Worm (Caenorhabditis elegans) whole organism, L2 larva: ENCODE results near the gene Y46G5A.14.

Experiments
- F13H6.1 ChIP-seq: sonication (generic microtip); optimal IDR thresholded peaks from 2 replicates; lab custom pipeline; 2016; ENCODE audit warnings: missing genetic modification characterization, missing compliant biosample characterization
- R02D3.7 ChIP-seq: fragments of 150-350 bp; optimal IDR thresholded peaks from 2 replicates; lab custom pipeline; 2014; ENCODE audit warnings: missing biosample characterization, missing genetic modification characterization
- ZK546.5 ChIP-seq: sonication (generic microtip); optimal IDR thresholded peaks from 2 replicates; lab custom pipeline; 2017; ENCODE audit warnings: missing biosample characterization, missing genetic modification characterization
- alr-1 ChIP-seq: fragments of 150-350 bp; optimal IDR thresholded peaks from 2 replicates; lab custom pipeline; 2014; ENCODE audit warnings: missing biosample characterization, missing genetic modification characterization
- aly-2 ChIP-seq: fragments of 150-350 bp; optimal IDR thresholded peaks from 2 replicates; lab custom pipeline; 2014; ENCODE audit warnings: missing biosample characterization, missing genetic modification characterization
- ama-1 ChIP-seq: fragments of 150-350 bp; optimal IDR thresholded peaks from 2 replicates; lab custom pipeline; 2018; ENCODE audit warnings: inconsistent platforms
- blmp-1 ChIP-seq: sonication (generic microtip); optimal IDR thresholded peaks from 2 replicates; lab custom pipeline; 2017; ENCODE audit warnings: missing genetic modification characterization, mild to moderate bottlenecking, missing compliant biosample characterization, antibody characterized with exemption, moderate library complexity; ENCODE audit not compliant: insufficient read depth
- ceh-16 ChIP-seq: fragments of 150-350 bp; optimal IDR thresholded peaks from 2 replicates; lab custom pipeline; 2014; ENCODE audit warnings: missing biosample characterization, missing genetic modification characterization
- ceh-82 ChIP-seq: fragments of 150-350 bp; optimal IDR thresholded peaks from 2 replicates; lab custom pipeline; 2014; ENCODE audit warnings: missing biosample characterization, missing genetic modification characterization
- crh-2 ChIP-seq: sonication (generic microtip); optimal IDR thresholded peaks from 2 replicates; lab custom pipeline; 2017; ENCODE audit warnings: missing biosample characterization, missing genetic modification characterization
- dmd-4 ChIP-seq: sonication (generic microtip); optimal IDR thresholded peaks from 2 replicates; lab custom pipeline; 2017; ENCODE audit warnings: missing biosample characterization, missing genetic modification characterization
- egl-27 ChIP-seq: sonication (generic microtip); optimal IDR thresholded peaks from 3 replicates; lab custom pipeline; 2017; ENCODE audit warnings: missing biosample characterization, missing genetic modification reagents, missing genetic modification characterization
- elt-1 ChIP-seq: fragments of 150-350 bp; optimal IDR thresholded peaks from 2 replicates; lab custom pipeline; 2014; ENCODE audit warnings: missing biosample characterization, missing genetic modification characterization
- elt-3 ChIP-seq: sonication (generic microtip); optimal IDR thresholded peaks from 2 replicates; lab custom pipeline; 2017; ENCODE audit warnings: missing biosample characterization, missing genetic modification characterization
- lin-13 ChIP-seq: fragments of 150-350 bp; optimal IDR thresholded peaks from 2 replicates; lab custom pipeline; 2014; ENCODE audit warnings: missing biosample characterization, missing genetic modification reagents, missing genetic modification characterization
- lsy-2 ChIP-seq, 2 experiments: fragments of 150-350 bp in 1 of 2; sonication (generic microtip) in 1 of 2; optimal IDR thresholded peaks; 2 replicates each; lab custom pipeline; 2014 to 2017; ENCODE audit warnings: missing biosample characterization in 2 of 2, missing genetic modification characterization in 2 of 2
- mab-5 ChIP-seq: fragments of 150-350 bp; optimal IDR thresholded peaks from 2 replicates; lab custom pipeline; 2014; ENCODE audit warnings: missing biosample characterization, missing genetic modification characterization
- mbf-1 ChIP-seq: sonication (generic microtip); optimal IDR thresholded peaks from 2 replicates; lab custom pipeline; 2017; ENCODE audit warnings: missing biosample characterization, missing genetic modification characterization
- mdl-1 ChIP-seq, 2 experiments: fragments of 150-350 bp in 1 of 2; sonication (generic microtip) in 1 of 2; optimal IDR thresholded peaks; 2 replicates each; lab custom pipeline; 2017; ENCODE audit warnings: missing biosample characterization in 2 of 2, missing genetic modification characterization in 2 of 2
- nhr-10 ChIP-seq: sonication (generic microtip); optimal IDR thresholded peaks from 2 replicates; lab custom pipeline; 2017; ENCODE audit warnings: missing biosample characterization, missing genetic modification characterization
- nhr-12 ChIP-seq: fragments of 150-350 bp; optimal IDR thresholded peaks from 2 replicates; lab custom pipeline; 2014; ENCODE audit warnings: missing biosample characterization, missing genetic modification characterization
- nhr-129 ChIP-seq: fragments of 150-350 bp; optimal IDR thresholded peaks from 2 replicates; lab custom pipeline; 2014; ENCODE audit warnings: missing biosample characterization, missing genetic modification characterization
- nhr-237 ChIP-seq: fragments of 150-350 bp; optimal IDR thresholded peaks from 2 replicates; lab custom pipeline; 2014; ENCODE audit warnings: missing biosample characterization, missing genetic modification characterization
- nhr-6 ChIP-seq: fragments of 150-350 bp; optimal IDR thresholded peaks from 2 replicates; lab custom pipeline; 2014; ENCODE audit warnings: missing biosample characterization, missing genetic modification characterization
- skn-1 ChIP-seq: sonication (generic microtip); optimal IDR thresholded peaks from 2 replicates; lab custom pipeline; 2017; ENCODE audit warnings: missing biosample characterization, missing genetic modification characterization
- sma-3 ChIP-seq: sonication (generic microtip); optimal IDR thresholded peaks from 2 replicates; lab custom pipeline; 2016; ENCODE audit warnings: missing genetic modification reagents, missing genetic modification characterization, missing compliant biosample characterization
- sma-9 ChIP-seq, 2 experiments: fragments of 150-350 bp in 1 of 2; sonication (generic microtip) in 1 of 2; optimal IDR thresholded peaks; 2 replicates each; lab custom pipeline; 2014 to 2016; ENCODE audit warnings: missing genetic modification characterization in 2 of 2, mild to moderate bottlenecking in 1 of 2, missing biosample characterization in 1 of 2, missing compliant biosample characterization in 1 of 2, missing genetic modification reagents in 1 of 2, moderate library complexity in 1 of 2
- unc-39 ChIP-seq: fragments of 150-350 bp; optimal IDR thresholded peaks from 2 replicates; lab custom pipeline; 2014; ENCODE audit warnings: missing biosample characterization, missing genetic modification characterization
- zag-1 ChIP-seq: fragments of 150-350 bp; optimal IDR thresholded peaks from 2 replicates; lab custom pipeline; 2014; ENCODE audit warnings: missing biosample characterization, missing genetic modification characterization
- ztf-1 ChIP-seq: fragments of 200-800 bp; sonication (Bioruptor generic); conservative IDR thresholded peaks from 2 replicates; pipeline ENCODE4 v1.3.6; 2022; ENCODE audit warnings: missing genetic modification characterization, missing compliant biosample characterization

The Y46G5A.14 gene

ce11 chrII:12774402-12774801 lies at the start of gene Y46G5A.14:
Y46G5A.14 (plus strand) TSS chrII:12774702.
- TF ChIP-seq ZK546.5 (no peak), ceh-82 (no peak)

ce11 chrII:12726704-12727103 lies 47.8 kb upstream of the Y46G5A.14 start:
- TF ChIP-seq mdl-1 (tag; optimal IDR thresholded peaks at IDR 0.05; lab: Kevin White, UChicago) (no peak), lsy-2 (tag; optimal IDR thresholded peaks at IDR 0.05; lab: Kevin White, UChicago) (no peak), mbf-1 (tag; lab: Kevin White, UChicago) (no peak), alr-1 (tag; lab: Kevin White, UChicago) (no peak)

- no peak for TF ChIP-seq ama-1 (lab: Kevin White, UChicago)
- TF ChIP-seq lin-13 (GFP tag; lab: Kevin White, UChicago), result no peak
- TF ChIP-seq R02D3.7 (tag; lab: Kevin White, UChicago), result no peak
- TF ChIP-seq ceh-16 (tag; lab: Kevin White, UChicago), result no peak
- no peak for TF ChIP-seq skn-1
- TF ChIP-seq mab-5 (tag; lab: Kevin White, UChicago), result no peak
- no peak for TF ChIP-seq F13H6.1 (tag; lab: Kevin White, UChicago)
- no peak for TF ChIP-seq sma-9 (GFP tag; optimal IDR thresholded peaks at IDR 0.05; lab: Kevin White, UChicago)
- no peak for TF ChIP-seq sma-9 (tag; optimal IDR thresholded peaks at IDR 0.05; lab: Kevin White, UChicago)
Observed at ce11 chrII:12727871-12728270, 46.6 kb upstream of the Y46G5A.14 start.

ce11 chrII:12728608-12729007 lies 45.9 kb upstream of the Y46G5A.14 start:
- TF ChIP-seq zag-1 (tag; lab: Kevin White, UChicago) (no peak), sma-3 (GFP tag; lab: Kevin White, UChicago) (no peak), alr-1 (tag; lab: Kevin White, UChicago) (no peak), ceh-82 (no peak), nhr-237 (tag; lab: Kevin White, UChicago) (no peak)

- no peak for TF ChIP-seq egl-27 (tag; lab: Kevin White, UChicago)
- TF ChIP-seq aly-2, result no peak
Observed at ce11 chrII:12729952-12730351, 44.5 kb upstream of the Y46G5A.14 start.

- TF ChIP-seq unc-39, result no peak
- TF ChIP-seq mbf-1 (tag; lab: Kevin White, UChicago), result no peak
- TF ChIP-seq dmd-4 (tag; lab: Kevin White, UChicago), result no peak
- TF ChIP-seq elt-3 (tag; lab: Kevin White, UChicago), result no peak
- TF ChIP-seq nhr-237 (tag; lab: Kevin White, UChicago), result no peak
- TF ChIP-seq elt-1 (tag; lab: Kevin White, UChicago), result no peak
- TF ChIP-seq mdl-1 (tag; optimal IDR thresholded peaks at IDR 0.05; lab: Kevin White, UChicago), result no peak
- no peak for TF ChIP-seq ZK546.5
- no peak for TF ChIP-seq R02D3.7 (tag; lab: Kevin White, UChicago)
- no peak for TF ChIP-seq egl-27 (tag; lab: Kevin White, UChicago)
- no peak for TF ChIP-seq crh-2 (tag; lab: Kevin White, UChicago)
- TF ChIP-seq zag-1 (tag; lab: Kevin White, UChicago), result no peak
- no peak for TF ChIP-seq ceh-16 (tag; lab: Kevin White, UChicago)
- no peak for TF ChIP-seq ztf-1 (GFP tag; lab: Robert Waterston, UW)
- TF ChIP-seq blmp-1, result no peak
- no peak for TF ChIP-seq nhr-12 (tag; lab: Kevin White, UChicago)
- TF ChIP-seq nhr-129 (tag; lab: Kevin White, UChicago), result no peak
- TF ChIP-seq nhr-10 (tag; lab: Kevin White, UChicago), result no peak
- TF ChIP-seq lin-13 (GFP tag; lab: Kevin White, UChicago), result no peak
- TF ChIP-seq nhr-6, result no peak
Observed at ce11 chrII:12736579-12736978, 37.9 kb upstream of the Y46G5A.14 start, which contains the start of gene snrp-200. snrp-200 (minus strand) TSS chrII:12736910.
